Fruit fly (Drosophila melanogaster) whole organism, larva: ENCODE data around the gene LManVI.

Source experiments
- noc ChIP-seq: fragments of 200-800 bp; sonication (Bioruptor generic); optimal IDR thresholded peaks from 3 replicates; lab custom pipeline; 2019; ENCODE audit warnings: missing biosample characterization, mild to moderate bottlenecking, missing genetic modification characterization, moderate library complexity

LManVI gene

DNA sequence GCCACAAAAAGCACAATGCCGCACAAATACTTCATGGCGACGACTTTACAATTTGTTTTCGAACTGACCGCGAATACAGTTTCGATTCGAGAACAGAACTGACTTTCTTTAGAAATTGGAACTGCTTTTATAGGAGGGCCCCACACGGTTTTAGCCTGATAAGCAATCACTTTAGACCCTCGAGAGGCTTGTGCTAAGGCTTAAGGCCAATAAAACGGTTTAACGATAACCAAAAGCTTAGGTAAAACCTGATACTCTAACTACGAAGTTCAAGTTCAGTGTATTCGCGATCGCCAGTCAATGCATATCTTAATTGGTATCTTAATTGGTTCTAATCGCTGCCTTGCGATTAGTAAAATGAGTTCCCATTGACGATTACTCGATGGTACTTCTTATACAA lies at the start of gene LManVI:
LManVI (minus strand) TSS at position 101 of the 400 bp plus-strand sequence.
- TF ChIP-seq noc (tag; lab: Kevin White, UChicago): no peak

DNA sequence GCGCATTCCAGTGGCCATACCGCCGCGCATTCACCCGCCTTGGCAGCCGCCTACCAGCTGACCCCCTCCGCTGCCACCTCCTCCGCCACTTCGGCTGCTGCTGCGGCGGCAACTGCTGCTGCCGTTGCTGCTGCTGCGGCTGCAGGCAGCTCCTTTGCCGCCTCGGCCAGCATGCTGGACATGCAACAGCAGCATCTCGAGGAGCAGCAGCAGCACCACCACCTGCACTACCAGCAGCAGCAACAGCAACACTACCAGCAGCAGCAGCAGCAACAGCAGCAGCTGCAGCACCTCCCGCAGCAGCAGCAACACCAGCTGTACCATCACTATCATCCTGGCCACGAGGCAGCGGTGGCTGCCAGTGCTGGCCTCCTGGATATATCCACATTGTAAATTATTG lies 47.3 kb upstream of the LManVI start:
- TF ChIP-seq noc (tag; lab: Kevin White, UChicago): no peak

DNA sequence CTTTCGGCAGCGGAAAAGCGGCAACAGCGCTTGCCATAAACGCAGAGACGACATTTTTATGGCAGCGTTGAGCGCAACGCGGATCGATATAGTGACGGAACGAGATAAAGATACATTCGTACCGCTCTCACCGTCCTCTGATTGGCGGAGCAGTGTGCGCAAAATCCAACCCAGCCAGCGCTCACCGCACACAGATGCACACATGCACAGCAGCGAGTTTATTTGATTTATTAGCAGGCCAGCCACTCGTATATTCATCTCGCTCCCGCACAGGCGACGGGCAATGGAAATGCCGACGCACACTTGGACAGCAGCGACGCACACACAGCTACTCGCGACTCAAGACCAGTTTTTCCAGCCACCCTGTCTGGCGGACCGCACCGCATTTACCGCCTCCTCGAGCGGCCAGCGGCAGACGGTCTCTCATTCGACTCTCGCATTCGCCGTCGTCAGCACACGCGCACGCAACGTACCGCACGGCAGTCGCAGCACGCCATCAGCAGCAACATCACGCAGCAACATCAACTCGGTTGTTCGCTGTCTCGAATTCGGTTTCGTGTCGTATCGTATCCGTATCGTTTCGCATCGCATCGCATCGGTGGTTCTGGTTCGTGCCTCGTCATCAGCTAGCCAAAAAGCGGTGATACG lies 44.3 kb upstream of the LManVI start, which contains the start of gene SoxN:
SoxN (plus strand) TSS at position 424 of the 648 bp plus-strand sequence.
- no peak for TF ChIP-seq noc (tag; lab: Kevin White, UChicago)

- no peak for TF ChIP-seq noc (tag; lab: Kevin White, UChicago)
These were observed 39.5 kb upstream of the LManVI start for dm6 chr2L:8820539-8820938.

DNA sequence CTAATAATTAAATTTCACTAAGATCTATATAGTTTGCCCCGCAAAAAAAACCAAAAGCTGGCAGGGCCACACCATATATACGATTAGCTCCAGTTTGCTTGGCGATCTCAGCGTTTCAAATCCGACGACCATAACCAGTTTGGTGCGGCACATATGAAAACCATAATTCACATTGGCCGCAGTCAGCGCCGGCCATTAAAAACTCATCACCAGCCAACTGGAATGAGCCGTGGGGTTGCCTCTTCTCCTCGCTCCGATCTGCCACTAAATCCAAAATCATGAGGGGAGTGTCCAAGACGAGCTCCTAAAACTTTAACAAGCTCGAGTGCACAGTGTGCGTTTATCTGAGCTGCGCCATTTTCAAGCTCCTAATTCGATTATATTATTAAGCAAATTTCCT lies 36.3 kb upstream of the LManVI start:
- no peak for TF ChIP-seq noc (tag; lab: Kevin White, UChicago)

DNA sequence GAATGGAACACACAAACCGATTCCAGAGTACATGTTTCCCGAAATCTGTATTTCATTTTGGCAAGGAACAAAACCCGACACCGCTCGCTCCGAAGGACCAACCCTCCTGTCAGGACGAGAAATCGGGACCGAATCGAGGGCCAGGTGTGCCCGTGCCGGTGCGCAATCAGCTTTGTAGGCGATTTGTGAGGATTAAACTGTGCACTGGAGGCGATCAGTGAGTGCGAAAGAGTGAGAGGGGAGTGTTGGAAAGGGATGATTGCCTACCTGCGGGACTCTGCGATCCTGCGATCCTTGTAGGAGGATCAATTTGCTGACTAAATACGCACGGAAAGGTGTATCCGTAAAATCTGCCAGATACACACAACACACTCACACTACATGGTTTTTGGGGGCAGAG lies 28.8 kb upstream of the LManVI start:
- no peak for TF ChIP-seq noc (tag; lab: Kevin White, UChicago)

- no peak for TF ChIP-seq noc (tag; lab: Kevin White, UChicago)
These were observed 23.1 kb upstream of the LManVI start for dm6 chr2L:8804128-8804527.

- no peak for TF ChIP-seq noc (tag; lab: Kevin White, UChicago)
These were observed 18.0 kb upstream of the LManVI start for dm6 chr2L:8799009-8799408.

DNA sequence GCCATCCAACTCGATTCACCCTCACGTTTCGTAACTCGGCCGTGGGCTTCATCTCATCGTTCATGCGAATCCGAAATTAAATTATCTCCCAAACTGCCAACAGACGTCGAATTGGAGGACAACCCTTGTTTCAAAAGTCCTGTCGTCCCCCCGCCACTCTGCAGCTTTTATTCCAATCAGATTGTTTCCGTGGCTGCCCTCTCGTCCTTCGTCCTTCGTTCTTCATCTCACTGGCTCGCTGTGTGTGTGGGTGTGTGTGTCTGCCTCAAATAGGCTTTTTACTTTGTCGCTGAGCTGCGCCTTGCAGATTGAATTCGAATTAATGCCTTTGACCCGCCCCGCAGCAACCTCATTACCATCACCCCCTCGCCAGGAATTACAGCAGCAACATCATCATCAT lies 13.1 kb upstream of the LManVI start:
- no peak for TF ChIP-seq noc (tag; lab: Kevin White, UChicago)

dm6 chr2L:8791703-8792102 lies 10.7 kb upstream of the LManVI start:
- TF ChIP-seq noc (tag; lab: Kevin White, UChicago): no peak

DNA sequence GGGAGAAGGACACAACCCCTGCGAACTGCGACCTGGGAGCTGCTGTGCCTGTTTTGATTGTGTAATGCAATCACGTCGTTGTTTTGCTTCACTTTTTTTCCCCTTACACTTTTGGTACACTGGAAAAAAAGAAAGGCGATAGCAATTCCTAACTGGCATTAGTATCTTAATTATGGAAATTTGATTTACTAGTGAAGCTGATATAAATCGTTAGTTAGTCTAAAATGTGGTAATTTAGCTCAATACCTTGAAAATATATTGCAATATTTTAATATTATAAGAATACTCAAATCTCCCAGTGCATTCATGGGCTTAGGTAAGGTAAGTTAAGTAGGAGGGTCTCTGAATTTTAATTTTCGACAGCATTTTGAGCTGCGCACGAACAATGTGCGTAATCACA lies 6.5 kb upstream of the LManVI start:
- TF ChIP-seq noc (tag; lab: Kevin White, UChicago): no peak

dm6 chr2L:8784731-8785130 lies 3.7 kb upstream of the LManVI start:
- TF ChIP-seq noc (tag; lab: Kevin White, UChicago): no peak

DNA sequence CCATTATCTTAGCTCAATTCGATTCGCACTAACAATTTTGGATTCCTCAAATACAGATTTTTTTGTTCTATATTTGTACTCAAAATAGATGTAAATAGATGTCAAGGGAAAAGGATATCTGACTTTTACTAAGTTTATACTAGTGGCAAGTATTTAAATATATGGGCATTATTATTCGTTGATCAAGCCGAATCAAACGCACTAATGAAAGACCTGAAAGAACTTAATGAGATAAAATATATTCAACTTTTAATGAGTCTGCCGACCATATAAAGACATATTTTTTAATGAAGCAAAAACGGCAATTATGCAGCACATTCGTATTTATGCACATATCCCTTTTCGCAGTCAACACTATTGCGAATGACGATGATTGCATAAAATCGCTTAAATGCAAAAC lies 1.3 kb upstream of the LManVI start, which contains the start of gene CG42710:
CG42710 (minus strand) TSS at position 101 of the 400 bp plus-strand sequence.
- TF ChIP-seq noc (tag; lab: Kevin White, UChicago): no peak

- TF ChIP-seq noc (tag; lab: Kevin White, UChicago): no peak
These were observed 4.9 kb downstream of the LManVI start, which contains the start of gene LManV for dm6 chr2L:8776163-8776562. TSS of gene LManV (minus strand) at chr2L:8776263.

dm6 chr2L:8772244-8772643 lies 8.8 kb downstream of the LManVI start, which contains the start of gene LManIV:
TSS of gene LManIV (minus strand) at chr2L:8772344.
- no peak for TF ChIP-seq noc (tag; lab: Kevin White, UChicago)

- TF ChIP-seq noc (tag; lab: Kevin White, UChicago): no peak
These were observed 12.4 kb downstream of the LManVI start, which contains the start of gene LManIII for dm6 chr2L:8768660-8769138. TSS of gene LManIII (minus strand) at chr2L:8768710.

DNA sequence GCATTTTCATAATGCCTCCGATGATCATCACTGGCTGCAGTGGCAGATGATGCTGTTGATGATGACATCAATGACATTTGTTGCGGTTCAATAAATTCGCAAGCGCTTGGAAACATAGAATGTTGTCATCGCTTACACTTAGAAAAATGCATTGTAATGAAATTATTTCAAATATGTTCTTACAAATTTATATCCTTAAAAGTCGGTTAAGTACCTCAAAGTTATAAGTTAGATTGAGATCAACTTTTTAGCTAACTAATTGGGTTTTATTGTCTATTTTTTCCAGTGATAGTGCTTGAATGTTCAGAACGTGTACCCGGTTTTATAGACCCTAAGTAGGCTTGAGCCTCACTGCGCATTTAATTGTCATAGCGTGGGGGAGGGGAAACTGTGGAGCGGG lies 18.2 kb downstream of the LManVI start:
- TF ChIP-seq noc (tag; lab: Kevin White, UChicago): no peak
